Worm (Caenorhabditis elegans) whole organism, mixed stage, embryonic: Measurements from ENCODE around the gene him-4.

Experiments
- M03D4.4 ChIP-seq: sonication (generic microtip); optimal IDR thresholded peaks from 2 replicates; lab custom pipeline; 2017; ENCODE audit warnings: mild to moderate bottlenecking, missing genetic modification characterization, missing compliant biosample characterization
- bed-3 ChIP-seq: fragments of 200-800 bp; sonication (Bioruptor generic); optimal IDR thresholded peaks from 3 replicates; lab custom pipeline; 2018; ENCODE audit warnings: mild to moderate bottlenecking, missing genetic modification characterization, moderate library complexity, missing compliant biosample characterization
- ceh-39 ChIP-seq: fragments of 150-350 bp; optimal IDR thresholded peaks from 2 replicates; lab custom pipeline; 2014; ENCODE audit warnings: missing biosample characterization, missing genetic modification characterization
- ceh-43 ChIP-seq: fragments of 200-800 bp; sonication (Bioruptor generic); optimal IDR thresholded peaks from 2 replicates; lab custom pipeline; 2018; ENCODE audit warnings: mild to moderate bottlenecking, missing genetic modification characterization, moderate library complexity, missing compliant biosample characterization
- ceh-83 ChIP-seq: fragments of 200-800 bp; sonication (Bioruptor generic); optimal IDR thresholded peaks from 2 replicates; lab custom pipeline; 2018; ENCODE audit warnings: mild to moderate bottlenecking, missing genetic modification characterization, missing compliant biosample characterization
- ces-1 ChIP-seq: fragments of 150-350 bp; optimal IDR thresholded peaks from 2 replicates; lab custom pipeline; 2014; ENCODE audit warnings: missing biosample characterization, missing genetic modification reagents, missing genetic modification characterization
- drap-1 ChIP-seq: fragments of 200-800 bp; sonication (Bioruptor generic); optimal IDR thresholded peaks from 3 replicates; lab custom pipeline; 2018; ENCODE audit warnings: mild to moderate bottlenecking, missing genetic modification characterization, missing compliant biosample characterization
- flh-1 ChIP-seq: fragments of 200-800 bp; sonication (Bioruptor generic); optimal IDR thresholded peaks from 2 replicates; lab custom pipeline; 2018; ENCODE audit warnings: mild to moderate bottlenecking, missing genetic modification characterization, moderate library complexity, missing compliant biosample characterization
- lin-13 ChIP-seq: fragments of 150-350 bp; optimal IDR thresholded peaks from 2 replicates; lab custom pipeline; 2014; ENCODE audit warnings: missing biosample characterization, missing genetic modification characterization
- mab-5 ChIP-seq: fragments of 150-350 bp; optimal IDR thresholded peaks from 2 replicates; lab custom pipeline; 2014; ENCODE audit warnings: missing biosample characterization, missing genetic modification characterization
- mep-1 ChIP-seq: fragments of 150-350 bp; optimal IDR thresholded peaks from 2 replicates; lab custom pipeline; 2017; ENCODE audit warnings: missing biosample characterization, missing genetic modification reagents, missing genetic modification characterization, inconsistent platforms
- nhr-2 ChIP-seq: fragments of 150-350 bp; optimal IDR thresholded peaks from 2 replicates; lab custom pipeline; 2014; ENCODE audit warnings: missing biosample characterization, missing genetic modification characterization
- nhr-28 ChIP-seq: fragments of 150-350 bp; optimal IDR thresholded peaks from 2 replicates; lab custom pipeline; 2014; ENCODE audit warnings: missing biosample characterization, missing genetic modification characterization
- nhr-76 ChIP-seq: sonication (generic microtip); optimal IDR thresholded peaks from 2 replicates; lab custom pipeline; 2017; ENCODE audit warnings: missing biosample characterization, missing genetic modification characterization
- sem-2 ChIP-seq: fragments of 200-800 bp; sonication (Bioruptor generic); optimal IDR thresholded peaks from 2 replicates; lab custom pipeline; 2018; ENCODE audit warnings: mild to moderate bottlenecking, missing genetic modification characterization, missing compliant biosample characterization
- snpc-4 ChIP-seq: fragments of 150-350 bp; optimal IDR thresholded peaks from 2 replicates; lab custom pipeline; 2014; ENCODE audit warnings: missing biosample characterization, missing genetic modification characterization
- sptf-1 ChIP-seq: sonication (generic microtip); optimal IDR thresholded peaks from 2 replicates; lab custom pipeline; 2017; ENCODE audit warnings: mild to moderate bottlenecking, missing genetic modification characterization, moderate library complexity, missing compliant biosample characterization
- unc-62 ChIP-seq: fragments of 150-350 bp; optimal IDR thresholded peaks from 2 replicates; lab custom pipeline; 2014; ENCODE audit warnings: missing biosample characterization, missing genetic modification reagents, missing genetic modification characterization

The him-4 gene

DNA sequence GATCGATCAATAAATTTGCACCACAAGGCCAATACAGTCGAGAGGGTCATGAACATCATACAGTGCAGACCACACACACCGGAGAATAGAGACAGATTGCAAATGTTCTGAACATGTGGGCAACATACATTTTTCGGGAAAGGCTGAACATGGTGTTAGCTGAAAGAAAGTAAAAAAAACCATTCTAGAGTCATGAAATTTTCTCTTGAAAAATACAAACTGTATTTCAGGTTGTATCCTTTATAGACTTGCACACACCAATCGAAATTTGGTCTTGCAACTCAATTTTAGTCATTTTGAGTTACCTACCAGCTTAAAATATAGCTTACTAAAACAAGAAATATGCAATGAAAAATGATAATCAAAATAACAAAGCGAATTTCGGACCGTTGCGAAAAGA lies 78.7 kb downstream of the him-4 start:
- TF ChIP-seq drap-1 (GFP tag; lab: Kevin White, UChicago) (no peak), sem-2 (GFP tag; lab: Kevin White, UChicago) (no peak), M03D4.4 (tag; lab: Kevin White, UChicago) (no peak), mep-1 (tag; lab: Kevin White, UChicago) (no peak), nhr-2 (tag; lab: Kevin White, UChicago) (no peak), ceh-43 (no peak), sptf-1 (tag; lab: Kevin White, UChicago) (no peak), bed-3 (no peak), lin-13 (tag; lab: Kevin White, UChicago) (no peak), ceh-83 (no peak), flh-1 (GFP tag; lab: Kevin White, UChicago) (no peak), nhr-76 (no peak), snpc-4 (tag; lab: Kevin White, UChicago) (no peak), ceh-39 (tag; lab: Kevin White, UChicago) (no peak), unc-62 (no peak), mab-5 (no peak), nhr-28 (tag; lab: Kevin White, UChicago) (no peak)

DNA sequence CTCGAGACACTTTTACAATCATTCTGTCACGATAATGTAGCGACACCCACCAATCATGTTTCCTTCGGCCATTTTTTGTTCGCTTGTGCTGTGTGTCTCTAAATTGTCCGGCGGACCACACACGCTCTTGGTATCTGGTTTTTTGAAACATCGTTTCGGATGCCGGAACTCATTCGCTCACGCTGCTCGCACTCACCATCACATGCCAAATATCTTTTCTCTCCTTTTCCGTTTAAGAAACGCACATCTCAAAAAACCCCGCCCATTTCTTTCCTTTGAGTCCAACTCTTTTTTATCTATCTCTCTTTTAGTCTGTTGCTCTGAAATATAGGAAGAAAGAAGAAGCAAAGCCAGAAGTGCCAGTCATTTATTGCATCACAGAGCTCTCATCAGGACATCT lies 81.2 kb downstream of the him-4 start, which contains the start of gene F36G3.3:
Gene F36G3.3 (plus strand): TSS at position 306 of the 400 bp plus-strand sequence.
- no peak for TF ChIP-seq lin-13 (tag; lab: Kevin White, UChicago)
- TF ChIP-seq ces-1 (GFP tag; lab: Kevin White, UChicago), result peak; percentile 1
